Worm (Caenorhabditis elegans) whole organism, midembryonic: ENCODE results near the gene Y110A2AL.4.
"Not testable (repeated sequence)": the region's sequence is repeated elsewhere in the genome, so short reads cannot be mapped to it uniquely, and the experiment has no call there.

Experiments used
- T22C8.4 ChIP-seq: fragments of 200-800 bp; sonication (Bioruptor generic); IDR thresholded peaks from 2 replicates; pipeline ENCODE4 v1.3.6; 2022; ENCODE audit warnings: missing genetic modification characterization, missing compliant biosample characterization
- tab-1 ChIP-seq: fragments of 200-800 bp; sonication (Bioruptor generic); IDR thresholded peaks from 2 replicates; pipeline ENCODE4 v1.3.6; 2022; ENCODE audit warnings: missing genetic modification characterization, missing compliant biosample characterization
- ztf-23 ChIP-seq: fragments of 200-800 bp; sonication (Bioruptor generic); IDR thresholded peaks from 2 replicates; pipeline ENCODE4 v1.3.6; 2022; ENCODE audit warnings: missing genetic modification reagents, missing genetic modification characterization, missing compliant biosample characterization

- TF ChIP-seq ztf-23; T22C8.4 (GFP tag; lab: Robert Waterston, UW); tab-1 (GFP tag; lab: Robert Waterston, UW): not testable (repeated sequence)
These were observed at the start of gene Y110A2AL.4 for ce11 chrII:2839004-2839403.
